Fruit fly (Drosophila melanogaster): ENCODE measurements around the gene CG8478.

Gene CG8478

DNA sequence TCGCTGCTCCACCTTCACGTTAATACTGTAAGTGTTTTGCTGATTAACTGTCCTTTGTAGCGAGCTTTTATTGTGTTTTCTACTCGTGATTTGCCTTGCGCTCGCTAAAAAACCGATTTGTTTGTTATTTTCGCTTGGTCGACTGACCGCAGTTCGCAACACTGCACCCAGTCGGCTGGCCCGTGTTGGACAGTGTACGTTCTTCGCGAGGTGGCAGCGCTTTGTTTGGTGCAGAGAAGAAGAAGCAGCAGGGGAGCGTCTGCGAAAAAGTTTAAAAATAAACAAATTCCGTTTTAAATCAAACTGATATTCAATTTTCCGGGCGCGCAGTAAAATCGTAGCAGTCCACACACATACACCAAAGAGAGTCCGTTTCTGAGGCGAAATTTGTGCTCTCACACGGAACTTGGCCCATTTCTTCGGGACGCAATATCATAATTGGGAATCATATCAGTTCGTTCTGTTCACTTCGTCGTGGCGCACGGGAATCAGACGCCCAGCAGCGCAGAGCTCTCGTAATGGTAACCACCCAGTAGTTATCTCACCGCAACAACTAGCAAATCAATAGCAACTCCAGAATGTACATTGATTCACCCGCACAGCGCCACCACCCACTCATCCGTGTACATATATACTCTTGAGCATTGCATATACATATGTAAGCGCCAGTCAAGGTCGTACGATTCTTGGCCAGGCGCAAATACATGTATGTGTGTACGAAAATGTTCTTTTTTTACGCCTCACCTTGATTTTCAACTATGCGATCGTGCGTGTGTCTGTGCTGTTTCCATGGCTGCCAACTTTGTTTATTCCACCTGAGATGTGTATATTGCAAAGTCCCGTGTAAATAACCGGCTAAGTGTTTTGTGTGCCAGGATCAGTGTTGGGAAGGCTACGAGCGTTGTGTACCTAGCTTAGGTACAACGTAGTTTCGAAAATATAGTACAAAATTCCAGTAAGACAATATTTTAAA lies 4.5 kb downstream of the CG8478 start, which contains the start of gene Naa80 (continued):
- TF ChIP-seq ro (GFP tag; IDR thresholded peaks at IDR 0.05) (no peak), Eip74EF (GFP tag; optimal IDR thresholded peaks at IDR 0.05) (no peak), schlank (tag; optimal IDR thresholded peaks at IDR 0.05) (no peak), CG8478 (optimal IDR thresholded peaks at IDR 0.05) (no peak), wdn (GFP tag; IDR thresholded peaks at IDR 0.05) (no peak), CG12659 (GFP tag; optimal IDR thresholded peaks at IDR 0.05) (peak; percentile 89), Med (GFP tag) (peak; percentile 99), Dad (GFP tag; optimal IDR thresholded peaks at IDR 0.05) (peak; percentile 69), croc (GFP tag; conservative IDR thresholded peaks at IDR 0.05) (no peak), CG43689 (GFP tag; IDR thresholded peaks at IDR 0.05) (no peak), inv (GFP tag; IDR thresholded peaks at IDR 0.05; ENCODE audit: partially characterized antibody) (peak; percentile 28; the same call in 1 of the 2 replicates), CG17829 (tag; optimal IDR thresholded peaks at IDR 0.05) (peak; percentile 58), E2f2 (GFP tag; IDR thresholded peaks at IDR 0.05) (peak; percentile 84), CG15601 (tag; optimal IDR thresholded peaks at IDR 0.05) (peak; percentile 22), nerfin-1 (tag; optimal IDR thresholded peaks at IDR 0.05) (peak; percentile 21), Dip3 (GFP tag; optimal IDR thresholded peaks at IDR 0.05) (peak; percentile 83), tio (GFP tag; optimal IDR thresholded peaks at IDR 0.05) (no peak), az2 (GFP tag; optimal IDR thresholded peaks at IDR 0.05) (peak; percentile 44), tll (GFP tag; optimal IDR thresholded peaks at IDR 0.05) (peak in 1 of 2 experiments; percentile 32), Optix (GFP tag; IDR thresholded peaks at IDR 0.05) (no peak), CG5180 (GFP tag; optimal IDR thresholded peaks at IDR 0.05) (no peak), CG34422 (GFP tag; IDR thresholded peaks at IDR 0.05) (peak; percentile 80), Asciz (GFP tag; optimal IDR thresholded peaks at IDR 0.05) (no peak), lov (optimal IDR thresholded peaks at IDR 0.05) (no peak), lov (GFP tag; IDR thresholded peaks at IDR 0.05) (peak; percentile 26; the same call in 1 of the 3 replicates), Doc2 (GFP tag; IDR thresholded peaks at IDR 0.05) (no peak), wek (GFP tag; optimal IDR thresholded peaks at IDR 0.05) (no peak), cas (GFP tag; IDR thresholded peaks at IDR 0.05) (peak; percentile 26; the same call in 1 of the 2 replicates), Rfx (GFP tag; IDR thresholded peaks at IDR 0.05) (peak; percentile 88), Dp (GFP tag; optimal IDR thresholded peaks at IDR 0.05) (peak; percentile 83), HLHmδ (GFP tag; optimal IDR thresholded peaks at IDR 0.05) (peak; percentile 63), Pdp1 (GFP tag; optimal IDR thresholded peaks at IDR 0.05) (peak; percentile 54 to 73), CG10431 (GFP tag; optimal IDR thresholded peaks at IDR 0.05) (peak; percentile 20), tx (GFP tag; optimal IDR thresholded peaks at IDR 0.05) (peak; percentile 69), CG42726 (GFP tag; IDR thresholded peaks at IDR 0.05; ENCODE audit: partially characterized antibody) (peak; percentile 65), CG1792 (GFP tag; optimal IDR thresholded peaks at IDR 0.05) (peak; percentile 25), NC2α (GFP tag; optimal IDR thresholded peaks at IDR 0.05) (peak; percentile 57), gfzf (GFP tag; optimal IDR thresholded peaks at IDR 0.05) (peak; percentile 38), CG16863 (GFP tag; optimal IDR thresholded peaks at IDR 0.05) (peak; percentile 27), Drgx (GFP tag; IDR thresholded peaks at IDR 0.05) (peak; percentile 11; the same call in 1 of the 2 replicates), CG18011 (GFP tag; optimal IDR thresholded peaks at IDR 0.05) (peak; percentile 65), CG10959 (GFP tag; IDR thresholded peaks at IDR 0.05) (no peak), bowl (GFP tag; IDR thresholded peaks at IDR 0.05) (no peak), repo (GFP tag; optimal IDR thresholded peaks at IDR 0.05) (peak; percentile 57), Aef1 (GFP tag; IDR thresholded peaks at IDR 0.05) (peak; percentile 37; the same call in 1 of the 3 replicates), chif (GFP tag; optimal IDR thresholded peaks at IDR 0.05) (peak; percentile 12 to 72), CG9609 (GFP tag; optimal IDR thresholded peaks at IDR 0.05) (peak; percentile 78), CG14050 (GFP tag; IDR thresholded peaks at IDR 0.05) (no peak; the same call in 2 of the 3 replicates)

Data from whole organism, embryonic.